Fruit fly (Drosophila melanogaster) whole organism, embryonic: Measurements from ENCODE around the gene scny.

Experiments
- Aef1 ChIP-seq: fragments of 200-800 bp; sonication (Bioruptor generic); IDR thresholded peaks from 3 replicates; pipeline ENCODE4 v1.3.6; 2022; ENCODE audit warnings: missing biosample characterization, missing genetic modification characterization
- CG1024 ChIP-seq: fragments of 200-800 bp; sonication (Bioruptor generic); IDR thresholded peaks from 2 replicates; pipeline ENCODE4 v1.3.6; 2022; ENCODE audit warnings: missing biosample characterization, missing genetic modification characterization
- CG10979 ChIP-seq: fragments of 200-800 bp; sonication (Bioruptor generic); optimal IDR thresholded peaks from 2 replicates; lab custom pipeline; 2018; ENCODE audit warnings: missing biosample characterization, mild to moderate bottlenecking, missing genetic modification characterization, moderate library complexity
- CG12769 ChIP-seq: fragments of 200-800 bp; sonication (Bioruptor generic); optimal IDR thresholded peaks from 2 replicates; lab custom pipeline; 2019; ENCODE audit warnings: missing biosample characterization, mild to moderate bottlenecking, missing genetic modification characterization, moderate library complexity
- CG13894 ChIP-seq: fragments of 200-800 bp; sonication (Bioruptor generic); optimal IDR thresholded peaks from 3 replicates; lab custom pipeline; 2018; ENCODE audit warnings: missing biosample characterization, mild to moderate bottlenecking, missing genetic modification characterization, moderate library complexity
- CG15696 ChIP-seq: fragments of 200-800 bp; sonication (Bioruptor generic); optimal IDR thresholded peaks from 2 replicates; lab custom pipeline; 2019; ENCODE audit warnings: missing biosample characterization, mild to moderate bottlenecking, missing genetic modification characterization, moderate library complexity
- CG16815 ChIP-seq: fragments of 200-800 bp; sonication (Bioruptor generic); optimal IDR thresholded peaks from 3 replicates; lab custom pipeline; 2017; ENCODE audit warnings: missing biosample characterization, mild to moderate bottlenecking, missing genetic modification characterization
- CG17359 ChIP-seq: fragments of 200-800 bp; sonication (Bioruptor generic); optimal IDR thresholded peaks from 3 replicates; lab custom pipeline; 2018; ENCODE audit warnings: missing biosample characterization, mild to moderate bottlenecking, missing genetic modification characterization, moderate library complexity
- CG18764 ChIP-seq: fragments of 200-800 bp; sonication (Bioruptor generic); optimal IDR thresholded peaks from 3 replicates; lab custom pipeline; 2016; ENCODE audit warnings: missing biosample characterization, missing genetic modification characterization
- CG2116 ChIP-seq: fragments of 200-800 bp; sonication (Bioruptor generic); optimal IDR thresholded peaks from 3 replicates; lab custom pipeline; 2018; ENCODE audit warnings: missing biosample characterization, mild to moderate bottlenecking, missing genetic modification characterization
- CG32767 ChIP-seq: fragments of 200-800 bp; sonication (Bioruptor generic); IDR thresholded peaks from 2 replicates; pipeline ENCODE4 v1.3.6; 2022; ENCODE audit warnings: missing biosample characterization, missing genetic modification characterization
- CG4360 ChIP-seq: fragments of 200-800 bp; sonication (Bioruptor generic); IDR thresholded peaks from 2 replicates; pipeline ENCODE4 v1.3.6; 2022; ENCODE audit warnings: missing biosample characterization, missing genetic modification characterization
- CG4730 ChIP-seq: fragments of 200-800 bp; sonication (Bioruptor generic); IDR thresholded peaks from 2 replicates; pipeline ENCODE4 v1.3.6; 2022; ENCODE audit warnings: missing biosample characterization, missing genetic modification characterization
- CG7372 ChIP-seq: fragments of 200-800 bp; sonication (Bioruptor generic); IDR thresholded peaks from 2 replicates; pipeline ENCODE4 v1.3.6; 2022; ENCODE audit warnings: missing biosample characterization, missing genetic modification characterization
- CG7745 ChIP-seq: fragments of 200-800 bp; sonication (Bioruptor generic); optimal IDR thresholded peaks from 2 replicates; lab custom pipeline; 2018; ENCODE audit warnings: missing biosample characterization, mild to moderate bottlenecking, missing genetic modification characterization, moderate library complexity
- CG8478 ChIP-seq: fragments of >200 bp; optimal IDR thresholded peaks from 2 replicates; lab custom pipeline; 2018
- CG9215 ChIP-seq: fragments of 200-800 bp; sonication (Bioruptor generic); IDR thresholded peaks from 2 replicates; pipeline ENCODE4 v1.3.6; 2022; ENCODE audit warnings: missing biosample characterization, missing genetic modification characterization
- CG9797 ChIP-seq: fragments of 200-800 bp; sonication (Bioruptor generic); optimal IDR thresholded peaks from 3 replicates; lab custom pipeline; 2018; ENCODE audit warnings: missing biosample characterization, mild to moderate bottlenecking, missing genetic modification characterization
- Camta ChIP-seq: fragments of 200-800 bp; sonication (Bioruptor generic); optimal IDR thresholded peaks from 2 replicates; lab custom pipeline; 2016; ENCODE audit warnings: missing biosample characterization, missing genetic modification characterization
- Chrac-16 ChIP-seq: fragments of 200-800 bp; sonication (Bioruptor generic); optimal IDR thresholded peaks from 3 replicates; lab custom pipeline; 2016; ENCODE audit warnings: missing biosample characterization, missing genetic modification characterization
- Dref ChIP-seq: fragments of 200-800 bp; sonication (Bioruptor generic); IDR thresholded peaks from 2 replicates; pipeline ENCODE4 v1.3.6; 2022; ENCODE audit warnings: missing biosample characterization, missing genetic modification characterization
- Fer2 ChIP-seq: fragments of 200-800 bp; sonication (Bioruptor generic); optimal IDR thresholded peaks from 2 replicates; lab custom pipeline; 2018; ENCODE audit warnings: missing biosample characterization, mild to moderate bottlenecking, missing genetic modification characterization, moderate library complexity
- H2.0 ChIP-seq: fragments of 200-800 bp; sonication (Bioruptor generic); IDR thresholded peaks from 2 replicates; pipeline ENCODE4 v1.3.6; 2022; ENCODE audit warnings: missing biosample characterization, missing genetic modification characterization
- Max ChIP-seq: fragments of 200-800 bp; sonication (Bioruptor generic); optimal IDR thresholded peaks from 2 replicates; lab custom pipeline; 2016; ENCODE audit warnings: missing biosample characterization, mild to moderate bottlenecking, missing genetic modification characterization
- Mes4 ChIP-seq: fragments of 200-800 bp; sonication (Bioruptor generic); optimal IDR thresholded peaks from 2 replicates; lab custom pipeline; 2016; ENCODE audit warnings: missing biosample characterization, missing genetic modification characterization
- NC2α ChIP-seq: fragments of 200-800 bp; sonication (Bioruptor generic); optimal IDR thresholded peaks from 2 replicates; lab custom pipeline; 2016; ENCODE audit warnings: missing biosample characterization, missing genetic modification characterization
- NFAT ChIP-seq: fragments of 200-800 bp; sonication (Bioruptor generic); IDR thresholded peaks from 2 replicates; pipeline ENCODE4 v1.3.6; 2022; ENCODE audit warnings: missing biosample characterization, missing genetic modification characterization
- Nf-YA ChIP-seq: fragments of 200-800 bp; sonication (Bioruptor generic); IDR thresholded peaks from 2 replicates; pipeline ENCODE4 v1.3.6; 2022; ENCODE audit warnings: missing biosample characterization, missing genetic modification characterization
- Sox102F ChIP-seq: fragments of 200-800 bp; sonication (Bioruptor generic); optimal IDR thresholded peaks from 2 replicates; lab custom pipeline; 2018; ENCODE audit warnings: missing biosample characterization, mild to moderate bottlenecking, missing genetic modification characterization, moderate library complexity
- Ssrp ChIP-seq: fragments of 200-800 bp; sonication (Bioruptor generic); optimal IDR thresholded peaks from 2 replicates; lab custom pipeline; 2018; ENCODE audit warnings: missing biosample characterization, mild to moderate bottlenecking, missing genetic modification characterization, moderate library complexity
- Trl ChIP-seq, 3 experiments: fragments of >200 bp in 2 of 3; fragments of 200-800 bp in 1 of 3; sonication (Bioruptor generic) in 1 of 3; optimal IDR thresholded peaks; 2 replicates in 1 of 3; 3 replicates in 2 of 3; lab custom pipeline; 2016 to 2017; ENCODE audit warnings: missing biosample characterization in 1 of 3, missing genetic modification characterization in 1 of 3
- abd-A ChIP-seq: fragments of 200-800 bp; sonication (Bioruptor generic); optimal IDR thresholded peaks from 3 replicates; lab custom pipeline; 2019; ENCODE audit warnings: missing biosample characterization, mild to moderate bottlenecking, missing genetic modification characterization, moderate library complexity
- danr ChIP-seq: fragments of 200-800 bp; sonication (Bioruptor generic); IDR thresholded peaks from 2 replicates; pipeline ENCODE4 v1.3.6; 2022; ENCODE audit warnings: missing biosample characterization, missing genetic modification characterization
- disco-r ChIP-seq: fragments of 200-800 bp; sonication (Bioruptor generic); optimal IDR thresholded peaks from 2 replicates; lab custom pipeline; 2016; ENCODE audit warnings: missing biosample characterization, missing genetic modification characterization
- emc ChIP-seq: fragments of 200-800 bp; sonication (Bioruptor generic); optimal IDR thresholded peaks from 2 replicates; lab custom pipeline; 2016; ENCODE audit warnings: missing biosample characterization, missing genetic modification characterization
- ems ChIP-seq: fragments of 200-800 bp; sonication (Bioruptor generic); optimal IDR thresholded peaks from 3 replicates; lab custom pipeline; 2016; ENCODE audit warnings: missing biosample characterization, missing genetic modification characterization
- gfzf ChIP-seq: fragments of 200-800 bp; sonication (Bioruptor generic); optimal IDR thresholded peaks from 2 replicates; lab custom pipeline; 2016; ENCODE audit warnings: missing biosample characterization, mild to moderate bottlenecking, missing genetic modification characterization, moderate library complexity
- grn ChIP-seq: fragments of 200-800 bp; sonication (Bioruptor generic); optimal IDR thresholded peaks from 3 replicates; lab custom pipeline; 2017; ENCODE audit warnings: missing biosample characterization, missing genetic modification characterization
- h ChIP-seq: fragments of >200 bp; optimal IDR thresholded peaks from 2 replicates; lab custom pipeline; 2017
- hkb ChIP-seq, 2 experiments: fragments of 200-800 bp in 1 of 2; fragments of >200 bp in 1 of 2; sonication (Bioruptor generic) in 1 of 2; IDR thresholded peaks in 1 of 2; optimal IDR thresholded peaks in 1 of 2; 2 replicates each; pipeline versions ENCODE4 v1.3.6 to Lab custom; 2017 to 2022; ENCODE audit warnings: missing biosample characterization in 1 of 2, missing genetic modification characterization in 1 of 2
- lab ChIP-seq: fragments of 200-800 bp; sonication (Bioruptor generic); optimal IDR thresholded peaks from 3 replicates; lab custom pipeline; 2017; ENCODE audit warnings: missing biosample characterization, missing genetic modification characterization, mild to moderate bottlenecking, moderate library complexity, missing genetic modification reagents
- maf-S ChIP-seq: fragments of 200-800 bp; sonication (Bioruptor generic); optimal IDR thresholded peaks from 2 replicates; lab custom pipeline; 2016; ENCODE audit warnings: missing biosample characterization, missing genetic modification characterization
- prd ChIP-seq, 3 experiments: fragments of >200 bp in 2 of 3; fragments of 200-800 bp in 1 of 3; sonication (Bioruptor generic) in 1 of 3; optimal IDR thresholded peaks in 2 of 3; IDR thresholded peaks in 1 of 3; 2 replicates in 2 of 3; 3 replicates in 1 of 3; pipeline versions ENCODE4 v1.3.6 to Lab custom; 2017 to 2022; ENCODE audit warnings: missing biosample characterization in 1 of 3, missing genetic modification characterization in 1 of 3
- sisA ChIP-seq: fragments of 200-800 bp; sonication (Bioruptor generic); IDR thresholded peaks from 2 replicates; pipeline ENCODE4 v1.3.6; 2022; ENCODE audit warnings: missing biosample characterization, missing genetic modification characterization
- sob ChIP-seq: fragments of 200-800 bp; sonication (Bioruptor generic); IDR thresholded peaks from 2 replicates; pipeline ENCODE4 v1.3.6; 2022; ENCODE audit warnings: missing biosample characterization, missing genetic modification characterization
- tin ChIP-seq: fragments of 200-800 bp; sonication (Bioruptor generic); optimal IDR thresholded peaks from 3 replicates; lab custom pipeline; 2016; ENCODE audit warnings: missing biosample characterization, missing genetic modification characterization
- ttk ChIP-seq: fragments of 200-800 bp; sonication (Bioruptor generic); IDR thresholded peaks from 2 replicates; pipeline ENCODE4 v2.1.2; 2022; ENCODE audit warnings: missing biosample characterization, missing genetic modification characterization
- yki ChIP-seq: fragments of >200 bp; optimal IDR thresholded peaks from 3 replicates; lab custom pipeline; 2018
- zen ChIP-seq: fragments of 200-800 bp; sonication (Bioruptor generic); optimal IDR thresholded peaks from 3 replicates; lab custom pipeline; 2018; ENCODE audit warnings: missing biosample characterization, mild to moderate bottlenecking, missing genetic modification characterization, moderate library complexity

The scny gene

dm6 chr3L:5823763-5824445 lies 55.1 kb downstream of the scny start (continued):
- TF ChIP-seq CG10979 (tag; lab: Kevin White, UChicago) (peak; percentile 78), tin (GFP tag; lab: Kevin White, UChicago) (peak; percentile 53), CG9797 (GFP tag; lab: Kevin White, UChicago) (peak; percentile 48), sisA (GFP tag; lab: Robert Waterston, UW) (peak; percentile 26; the same call in 1 of the 2 replicates), Dref (GFP tag; lab: Robert Waterston, UW) (no peak), Sox102F (GFP tag; lab: Kevin White, UChicago) (peak; percentile 80), Nf-YA (GFP tag; lab: Robert Waterston, UW) (peak; percentile 68), CG13894 (tag; lab: Kevin White, UChicago) (no peak), Max (peak; percentile 75), gfzf (no peak), CG18764 (GFP tag; lab: Kevin White, UChicago) (peak; percentile 90), ems (GFP tag; lab: Kevin White, UChicago) (peak; percentile 76), CG1024 (peak; percentile 65; the same call in 1 of the 2 replicates), Aef1 (GFP tag; lab: Robert Waterston, UW) (peak; percentile 28; the same call in 1 of the 3 replicates), Fer2 (tag; lab: Kevin White, UChicago) (peak; percentile 40), yki (lab: Kevin White, UChicago) (no peak), disco-r (GFP tag; lab: Kevin White, UChicago) (peak; percentile 72), CG32767 (peak; percentile 50; the same call in 1 of the 2 replicates), CG17359 (tag; lab: Kevin White, UChicago) (peak; percentile 93), h (lab: Kevin White, UChicago) (no peak), CG12769 (tag; lab: Kevin White, UChicago) (peak; percentile 76), maf-S (peak; percentile 72), Chrac-16 (peak; percentile 44), prd (optimal IDR thresholded peaks at IDR 0.05; lab: Kevin White, UChicago) (no peak), prd (GFP tag; IDR thresholded peaks at IDR 0.05; lab: Robert Waterston, UW) (peak; percentile 30; the same call in 1 of the 3 replicates), NC2α (peak; percentile 91), hkb (optimal IDR thresholded peaks at IDR 0.05; lab: Kevin White, UChicago) (no peak), hkb (GFP tag; IDR thresholded peaks at IDR 0.05; lab: Robert Waterston, UW) (peak; percentile 83), zen (tag; lab: Kevin White, UChicago) (peak; percentile 67), CG4360 (GFP tag; lab: Robert Waterston, UW) (peak; percentile 74), Trl (optimal IDR thresholded peaks at IDR 0.05; lab: Kevin White, UChicago) (no peak), Trl (GFP tag; optimal IDR thresholded peaks at IDR 0.05; lab: Kevin White, UChicago) (peak; percentile 89), abd-A (no peak), emc (GFP tag; lab: Kevin White, UChicago) (peak; percentile 19), lab (GFP tag; lab: Kevin White, UChicago) (peak; percentile 88), CG2116 (GFP tag; lab: Kevin White, UChicago) (peak; percentile 73), sob (peak; percentile 69), Ssrp (tag; lab: Kevin White, UChicago) (peak; percentile 47), danr (peak; percentile 29; the same call in 1 of the 2 replicates), CG15696 (peak; percentile 90), CG16815 (peak; percentile 41), Mes4 (GFP tag; lab: Kevin White, UChicago) (peak; percentile 90), Camta (GFP tag; lab: Kevin White, UChicago) (peak; percentile 82), CG7745 (tag; lab: Kevin White, UChicago) (peak; percentile 75), CG7372 (no peak), CG8478 (no peak), H2.0 (no peak; the same call in 1 of the 2 replicates), CG9215 (GFP tag; lab: Robert Waterston, UW) (no peak), grn (GFP tag; lab: Kevin White, UChicago) (peak; percentile 56), CG4730 (GFP tag; lab: Robert Waterston, UW) (0 out of 2 replicates have a peak, but pooled peaks have one; percentile 23), NFAT (GFP tag; lab: Robert Waterston, UW) (no peak), ttk (GFP tag; lab: Robert Waterston, UW) (0 out of 2 replicates have a peak, but pooled peaks have one; percentile 31)
